Fruit fly (Drosophila melanogaster) Kc167 (cell line): ENCODE measurements around the gene Pxt.

Source experiments
- Myc ChIP-seq: fragments of >200 bp; optimal IDR thresholded peaks from 2 replicates; lab custom pipeline; 2017; ENCODE audit warnings: missing external identifiers
- Sin3A ChIP-seq: fragments of >200 bp; optimal IDR thresholded peaks from 2 replicates; lab custom pipeline; 2018; ENCODE audit warnings: missing external identifiers
- h ChIP-seq: fragments of >200 bp; optimal IDR thresholded peaks from 3 replicates; lab custom pipeline; 2018; ENCODE audit warnings: missing external identifiers
- insv ChIP-seq: fragments of >200 bp; optimal IDR thresholded peaks from 3 replicates; lab custom pipeline; 2018; ENCODE audit warnings: missing external identifiers
- psq ChIP-seq: fragments of >200 bp; optimal IDR thresholded peaks from 2 replicates; lab custom pipeline; 2017; ENCODE audit warnings: missing external identifiers
- ttk ChIP-seq: sonication (Bioruptor generic); optimal IDR thresholded peaks from 2 replicates; lab custom pipeline; 2017; ENCODE audit warnings: missing external identifiers

Pxt gene

dm6 chr3R:17686875-17687274 is 32.4 kb upstream of the Pxt start, which contains the start of gene CG31249:
TSS of gene CG31249 (minus strand) at chr3R:17687071.
- TF ChIP-seq ttk (no peak), insv (no peak), h (lab: Kevin White, UChicago) (no peak), Myc (lab: Kevin White, UChicago) (no peak), psq (lab: Kevin White, UChicago) (no peak), Sin3A (lab: Kevin White, UChicago) (no peak)

dm6 chr3R:17699891-17700487 is 19.3 kb upstream of the Pxt start:
- no peak for TF ChIP-seq insv
- TF ChIP-seq h (lab: Kevin White, UChicago), result no peak
- TF ChIP-seq ttk, result no peak
- TF ChIP-seq Sin3A (lab: Kevin White, UChicago), result no peak
- no peak for TF ChIP-seq Myc (lab: Kevin White, UChicago)
- TF ChIP-seq psq (lab: Kevin White, UChicago), result no peak

- TF ChIP-seq psq (lab: Kevin White, UChicago), result no peak
- no peak for TF ChIP-seq Myc (lab: Kevin White, UChicago)
- TF ChIP-seq Sin3A (lab: Kevin White, UChicago), result no peak
- no peak for TF ChIP-seq insv
- no peak for TF ChIP-seq ttk
- TF ChIP-seq h (lab: Kevin White, UChicago), result no peak
These were observed 18.6 kb upstream of the Pxt start for dm6 chr3R:17700488-17701130.

- TF ChIP-seq insv (no peak), psq (lab: Kevin White, UChicago) (no peak), Myc (lab: Kevin White, UChicago) (no peak), ttk (no peak), h (lab: Kevin White, UChicago) (no peak), Sin3A (lab: Kevin White, UChicago) (no peak)
These were observed 18.1 kb upstream of the Pxt start for dm6 chr3R:17701131-17701593.

dm6 chr3R:17701971-17702845 is 17.0 kb upstream of the Pxt start:
- TF ChIP-seq Myc (lab: Kevin White, UChicago) (no peak), h (lab: Kevin White, UChicago) (no peak), Sin3A (lab: Kevin White, UChicago) (no peak), psq (lab: Kevin White, UChicago) (no peak), insv (no peak), ttk (no peak)

dm6 chr3R:17703024-17703690 is 16.1 kb upstream of the Pxt start:
- TF ChIP-seq insv (no peak), h (lab: Kevin White, UChicago) (no peak), Sin3A (lab: Kevin White, UChicago) (no peak), ttk (no peak)

- TF ChIP-seq Myc (lab: Kevin White, UChicago) (no peak), psq (lab: Kevin White, UChicago) (no peak), insv (no peak), Sin3A (lab: Kevin White, UChicago) (no peak), ttk (no peak), h (lab: Kevin White, UChicago) (no peak)
These were observed 15.3 kb upstream of the Pxt start for dm6 chr3R:17703691-17704537.

- TF ChIP-seq h (lab: Kevin White, UChicago) (no peak), insv (no peak), psq (lab: Kevin White, UChicago) (no peak), ttk (no peak), Myc (lab: Kevin White, UChicago) (no peak), Sin3A (lab: Kevin White, UChicago) (no peak)
These were observed 14.8 kb upstream of the Pxt start for dm6 chr3R:17704538-17704854.

- TF ChIP-seq insv (no peak), ttk (no peak), Sin3A (lab: Kevin White, UChicago) (no peak), h (lab: Kevin White, UChicago) (no peak), psq (lab: Kevin White, UChicago) (no peak), Myc (lab: Kevin White, UChicago) (no peak)
These were observed 14.1 kb upstream of the Pxt start for dm6 chr3R:17705140-17705539.

- TF ChIP-seq ttk, result no peak
- no peak for TF ChIP-seq h (lab: Kevin White, UChicago)
These were observed 13.1 kb upstream of the Pxt start for dm6 chr3R:17705899-17706831.
